Worm (Caenorhabditis elegans) whole organism, L1 larva: ENCODE data around the gene slc-9B.1.

ENCODE experiments used
- C04F5.9 ChIP-seq: sonication (generic microtip); optimal IDR thresholded peaks from 2 replicates; lab custom pipeline; 2016; ENCODE audit warnings: missing genetic modification characterization, missing compliant biosample characterization
- C34B4.2 ChIP-seq: sonication (generic microtip); optimal IDR thresholded peaks from 2 replicates; lab custom pipeline; 2017; ENCODE audit warnings: mild to moderate bottlenecking, missing genetic modification characterization, missing compliant biosample characterization
- F16B12.6 ChIP-seq: fragments of 150-350 bp; optimal IDR thresholded peaks from 2 replicates; lab custom pipeline; 2014; ENCODE audit warnings: missing biosample characterization, missing genetic modification characterization
- ama-1 ChIP-seq: fragments of 150-350 bp; optimal IDR thresholded peaks from 2 replicates; lab custom pipeline; 2014
- blmp-1 ChIP-seq: fragments of 150-350 bp; optimal IDR thresholded peaks from 2 replicates; lab custom pipeline; 2014; ENCODE audit warnings: missing biosample characterization, missing genetic modification characterization
- ceh-82 ChIP-seq, 3 experiments: fragments of 150-350 bp in 1 of 3; sonication (generic microtip) in 2 of 3; optimal IDR thresholded peaks; 2 replicates each; lab custom pipeline; 2014 to 2017; ENCODE audit warnings: missing biosample characterization in 3 of 3, missing genetic modification characterization in 3 of 3
- ceh-90 ChIP-seq: sonication (generic microtip); optimal IDR thresholded peaks from 2 replicates; lab custom pipeline; 2016; ENCODE audit warnings: missing genetic modification characterization, missing compliant biosample characterization
- ces-1 ChIP-seq: fragments of 150-350 bp; optimal IDR thresholded peaks from 2 replicates; lab custom pipeline; 2014; ENCODE audit warnings: missing biosample characterization, missing genetic modification reagents, missing genetic modification characterization
- efl-1 ChIP-seq, 4 experiments: fragments of 150-350 bp; optimal IDR thresholded peaks in 3 of 4; peaks in 1 of 4; 1 replicate in 1 of 4; 2 replicates in 3 of 4; lab custom pipeline; 2014; ENCODE audit warnings: missing biosample characterization in 2 of 4, missing genetic modification characterization in 2 of 4, missing genetic modification reagents in 2 of 4
- elt-2 ChIP-seq: sonication (generic microtip); optimal IDR thresholded peaks from 2 replicates; lab custom pipeline; 2016; ENCODE audit warnings: missing genetic modification characterization, mild to moderate bottlenecking, inconsistent platforms, missing compliant biosample characterization, missing genetic modification reagents
- elt-3 ChIP-seq, 6 experiments: fragments of 150-350 bp in 1 of 6; sonication (generic microtip); optimal IDR thresholded peaks; 2 replicates each; lab custom pipeline; 2017 to 2018; ENCODE audit warnings: missing biosample characterization in 6 of 6, missing genetic modification characterization in 6 of 6, inconsistent platforms in 1 of 6
- ets-5 ChIP-seq: fragments of 200-800 bp; sonication (Bioruptor generic); IDR thresholded peaks from 2 replicates; pipeline ENCODE4 v1.3.6; 2022; ENCODE audit warnings: missing genetic modification characterization, missing compliant biosample characterization
- fkh-10 ChIP-seq: sonication (generic microtip); optimal IDR thresholded peaks from 2 replicates; lab custom pipeline; 2017; ENCODE audit warnings: missing biosample characterization, missing genetic modification reagents, missing genetic modification characterization
- fkh-4 ChIP-seq: sonication (generic microtip); optimal IDR thresholded peaks from 2 replicates; lab custom pipeline; 2016; ENCODE audit warnings: missing compliant biosample characterization, missing genetic modification characterization, borderline replicate concordance
- fos-1 ChIP-seq: fragments of 150-350 bp; optimal IDR thresholded peaks from 2 replicates; lab custom pipeline; 2014; ENCODE audit warnings: missing biosample characterization, missing genetic modification characterization
- grh-1 ChIP-seq: fragments of 200-800 bp; sonication (Bioruptor generic); IDR thresholded peaks from 2 replicates; pipeline ENCODE4 v1.3.6; 2022; ENCODE audit warnings: missing genetic modification reagents, missing genetic modification characterization, missing compliant biosample characterization
- irx-1 ChIP-seq: sonication (generic microtip); optimal IDR thresholded peaks from 2 replicates; lab custom pipeline; 2016; ENCODE audit warnings: missing genetic modification characterization, missing compliant biosample characterization
- lin-13 ChIP-seq: fragments of 150-350 bp; optimal IDR thresholded peaks from 2 replicates; lab custom pipeline; 2014; ENCODE audit warnings: missing biosample characterization, missing genetic modification reagents, missing genetic modification characterization
- lin-14 ChIP-seq: fragments of 200-800 bp; sonication (Bioruptor generic); optimal IDR thresholded peaks from 2 replicates; lab custom pipeline; 2018; ENCODE audit warnings: mild to moderate bottlenecking, missing genetic modification characterization, moderate library complexity, missing compliant biosample characterization
- lir-3 ChIP-seq: sonication (generic microtip); optimal IDR thresholded peaks from 2 replicates; lab custom pipeline; 2016; ENCODE audit warnings: mild to moderate bottlenecking, missing genetic modification characterization, moderate library complexity, missing compliant biosample characterization; ENCODE audit not compliant: poor library complexity
- lsy-2 ChIP-seq, 2 experiments: fragments of 150-350 bp; optimal IDR thresholded peaks; 2 replicates each; lab custom pipeline; 2014; ENCODE audit warnings: missing biosample characterization in 2 of 2, missing genetic modification characterization in 2 of 2
- mab-9 ChIP-seq: fragments of 200-800 bp; sonication (Bioruptor generic); IDR thresholded peaks from 2 replicates; pipeline ENCODE4 v1.3.6; 2022; ENCODE audit warnings: missing genetic modification reagents, missing genetic modification characterization, missing compliant biosample characterization
- mdl-1 ChIP-seq, 2 experiments: fragments of 150-350 bp; optimal IDR thresholded peaks; 2 replicates each; lab custom pipeline; 2014 to 2017; ENCODE audit warnings: missing biosample characterization in 2 of 2, missing genetic modification characterization in 2 of 2, inconsistent platforms in 1 of 2
- mef-2 ChIP-seq: fragments of 150-350 bp; optimal IDR thresholded peaks from 2 replicates; lab custom pipeline; 2014; ENCODE audit warnings: missing biosample characterization, missing genetic modification characterization
- nhr-12 ChIP-seq: sonication (generic microtip); optimal IDR thresholded peaks from 2 replicates; lab custom pipeline; 2017; ENCODE audit warnings: missing biosample characterization, missing genetic modification characterization
- nhr-20 ChIP-seq: sonication (generic microtip); optimal IDR thresholded peaks from 2 replicates; lab custom pipeline; 2016; ENCODE audit warnings: mild to moderate bottlenecking, missing genetic modification characterization, missing compliant biosample characterization
- nhr-71 ChIP-seq: sonication (generic microtip); optimal IDR thresholded peaks from 2 replicates; lab custom pipeline; 2016; ENCODE audit warnings: mild to moderate bottlenecking, missing genetic modification characterization, moderate library complexity, missing compliant biosample characterization
- nhr-76 ChIP-seq: sonication (generic microtip); optimal IDR thresholded peaks from 2 replicates; lab custom pipeline; 2017; ENCODE audit warnings: missing biosample characterization, missing genetic modification characterization
- nhr-77 ChIP-seq: fragments of 150-350 bp; optimal IDR thresholded peaks from 2 replicates; lab custom pipeline; 2014; ENCODE audit warnings: missing biosample characterization, missing genetic modification characterization
- nhr-84 ChIP-seq: sonication (generic microtip); optimal IDR thresholded peaks from 2 replicates; lab custom pipeline; 2017; ENCODE audit warnings: missing biosample characterization, missing genetic modification characterization
- nhr-85 ChIP-seq: sonication (generic microtip); peaks from one replicate; lab custom pipeline; 2016; ENCODE audit warnings: missing genetic modification characterization, inconsistent platforms, missing compliant biosample characterization
- pag-3 ChIP-seq: sonication (generic microtip); optimal IDR thresholded peaks from 2 replicates; lab custom pipeline; 2017; ENCODE audit warnings: missing genetic modification characterization, mild to moderate bottlenecking, missing compliant biosample characterization, antibody characterized with exemption, borderline replicate concordance; ENCODE audit not compliant: insufficient read depth
- snpc-4 ChIP-seq: fragments of 150-350 bp; optimal IDR thresholded peaks from 2 replicates; lab custom pipeline; 2014; ENCODE audit warnings: missing biosample characterization, missing genetic modification characterization
- snu-23 ChIP-seq: sonication (generic microtip); optimal IDR thresholded peaks from 2 replicates; lab custom pipeline; 2016; ENCODE audit warnings: missing genetic modification characterization, missing compliant biosample characterization
- sup-37 ChIP-seq: fragments of 200-800 bp; sonication (Bioruptor generic); optimal IDR thresholded peaks from 2 replicates; lab custom pipeline; 2018; ENCODE audit warnings: mild to moderate bottlenecking, missing genetic modification characterization, missing compliant biosample characterization
- unc-130 ChIP-seq: fragments of 150-350 bp; optimal IDR thresholded peaks from 2 replicates; lab custom pipeline; 2017; ENCODE audit warnings: missing biosample characterization, missing genetic modification characterization, inconsistent platforms
- vab-15 ChIP-seq: sonication (generic microtip); optimal IDR thresholded peaks from 2 replicates; lab custom pipeline; 2017; ENCODE audit warnings: missing genotype, mild to moderate bottlenecking, missing genetic modification characterization, missing compliant biosample characterization
- zag-1 ChIP-seq: fragments of 150-350 bp; optimal IDR thresholded peaks from 2 replicates; lab custom pipeline; 2014; ENCODE audit warnings: missing biosample characterization, missing genetic modification characterization
- ztf-4 ChIP-seq: fragments of 150-350 bp; optimal IDR thresholded peaks from 2 replicates; lab custom pipeline; 2014; ENCODE audit warnings: missing biosample characterization, missing genetic modification characterization

slc-9B.1 gene

ce11 chrX:10297410-10297809, 18.0 kb downstream of the slc-9B.1 start:
- TF ChIP-seq elt-2 (tag; lab: Kevin White, UChicago) (no peak), efl-1 (optimal IDR thresholded peaks at IDR 0.05; lab: Kevin White, UChicago) (no peak), efl-1 (GFP tag; optimal IDR thresholded peaks at IDR 0.05 in 1 of 2; lab: Kevin White, UChicago) (peak in 1 of 2 experiments; percentile 60), snu-23 (no peak), lin-13 (GFP tag; lab: Kevin White, UChicago) (no peak), irx-1 (tag; lab: Kevin White, UChicago) (no peak)

- peak; percentile 38 for TF ChIP-seq nhr-71 (tag; lab: Kevin White, UChicago)
- TF ChIP-seq nhr-85 = peak; percentile 93
- TF ChIP-seq nhr-77 (tag; lab: Kevin White, UChicago) = no peak
- no peak for TF ChIP-seq ets-5 (GFP tag; lab: Robert Waterston, UW)
- TF ChIP-seq ceh-90 (tag; lab: Kevin White, UChicago) = no peak
- TF ChIP-seq snu-23 = peak; percentile 8
- TF ChIP-seq nhr-76 (tag; lab: Kevin White, UChicago) = no peak
- no peak for TF ChIP-seq vab-15 (tag; lab: Kevin White, UChicago)
- TF ChIP-seq pag-3 (tag; lab: Kevin White, UChicago) = no peak
- TF ChIP-seq nhr-12 (tag; lab: Kevin White, UChicago) = no peak
- TF ChIP-seq lsy-2 (tag; optimal IDR thresholded peaks at IDR 0.05; lab: Kevin White, UChicago) = no peak
- TF ChIP-seq nhr-84 (tag; lab: Kevin White, UChicago) = no peak
- peak; percentile 48 for TF ChIP-seq lin-14 (GFP tag; lab: Kevin White, UChicago)
- TF ChIP-seq grh-1 (GFP tag; lab: Robert Waterston, UW) = 0 out of 2 replicates have a peak, but pooled peaks have one; percentile 19
- peak in 1 of 6 experiments; percentile 9 for TF ChIP-seq elt-3 (tag; optimal IDR thresholded peaks at IDR 0.05; lab: Kevin White, UChicago)
- no peak for TF ChIP-seq blmp-1 (tag; lab: Kevin White, UChicago)
- no peak for TF ChIP-seq sup-37 (GFP tag; lab: Kevin White, UChicago)
- no peak for TF ChIP-seq ztf-4
- peak; percentile 75 for TF ChIP-seq nhr-20 (tag; lab: Kevin White, UChicago)
- TF ChIP-seq C34B4.2 = no peak
These were observed 22.5 kb downstream of the slc-9B.1 start for ce11 chrX:10301920-10302319.

ce11 chrX:10302430-10302829, 23.0 kb downstream of the slc-9B.1 start, which contains the start of gene fip-5:
fip-5 (plus strand) TSS chrX:10302741.
- TF ChIP-seq ceh-82 (tag; optimal IDR thresholded peaks at IDR 0.05; lab: Kevin White, UChicago) = no peak
- no peak for TF ChIP-seq mab-9 (GFP tag; lab: Robert Waterston, UW)
- TF ChIP-seq nhr-20 (tag; lab: Kevin White, UChicago) = no peak
- no peak for TF ChIP-seq mef-2 (tag; lab: Kevin White, UChicago)
- TF ChIP-seq unc-130 = no peak
- TF ChIP-seq fkh-10 (GFP tag; lab: Kevin White, UChicago) = no peak
- no peak for TF ChIP-seq mdl-1 (tag; optimal IDR thresholded peaks at IDR 0.05; lab: Kevin White, UChicago)
- no peak for TF ChIP-seq zag-1 (tag; lab: Kevin White, UChicago)
- TF ChIP-seq vab-15 (tag; lab: Kevin White, UChicago) = no peak
- no peak for TF ChIP-seq lir-3 (tag; lab: Kevin White, UChicago)
- TF ChIP-seq lin-13 (GFP tag; lab: Kevin White, UChicago) = no peak
- TF ChIP-seq fos-1 = no peak
- no peak for TF ChIP-seq C04F5.9 (tag; lab: Kevin White, UChicago)
- no peak for TF ChIP-seq F16B12.6 (tag; lab: Kevin White, UChicago)
- no peak for TF ChIP-seq ama-1 (lab: Kevin White, UChicago)
- no peak for TF ChIP-seq ces-1
- no peak for TF ChIP-seq fkh-4 (tag; lab: Kevin White, UChicago)
- TF ChIP-seq snpc-4 (tag; lab: Kevin White, UChicago) = no peak
